Worm (Caenorhabditis elegans) whole organism, L1 larva: ENCODE measurements around the gene lelo-4.

Experiments used
- C16A3.4 ChIP-seq: fragments of 150-350 bp; optimal IDR thresholded peaks from 2 replicates; lab custom pipeline; 2014; ENCODE audit warnings: missing biosample characterization, missing genetic modification characterization
- C34B4.2 ChIP-seq: sonication (generic microtip); optimal IDR thresholded peaks from 2 replicates; lab custom pipeline; 2017; ENCODE audit warnings: mild to moderate bottlenecking, missing genetic modification characterization, missing compliant biosample characterization
- Y116A8C.19 ChIP-seq: sonication (generic microtip); optimal IDR thresholded peaks from 2 replicates; lab custom pipeline; 2016; ENCODE audit warnings: missing compliant biosample characterization, missing genetic modification characterization, borderline replicate concordance
- blmp-1 ChIP-seq: fragments of 150-350 bp; optimal IDR thresholded peaks from 2 replicates; lab custom pipeline; 2014; ENCODE audit warnings: missing biosample characterization, missing genetic modification characterization
- dpl-1 ChIP-seq, 3 experiments: fragments of 150-350 bp in 2 of 3; sonication (generic microtip) in 1 of 3; optimal IDR thresholded peaks; 2 replicates each; lab custom pipeline; 2014 to 2017; ENCODE audit warnings: missing biosample characterization in 3 of 3, missing genetic modification characterization in 3 of 3, missing genetic modification reagents in 3 of 3
- efl-1 ChIP-seq, 4 experiments: fragments of 150-350 bp; optimal IDR thresholded peaks in 3 of 4; peaks in 1 of 4; 1 replicate in 1 of 4; 2 replicates in 3 of 4; lab custom pipeline; 2014; ENCODE audit warnings: missing biosample characterization in 2 of 4, missing genetic modification characterization in 2 of 4, missing genetic modification reagents in 2 of 4
- efl-3 ChIP-seq: fragments of 200-800 bp; sonication (Bioruptor generic); optimal IDR thresholded peaks from 2 replicates; lab custom pipeline; 2018; ENCODE audit warnings: mild to moderate bottlenecking, missing genetic modification characterization, missing compliant biosample characterization
- fkh-10 ChIP-seq: sonication (generic microtip); optimal IDR thresholded peaks from 2 replicates; lab custom pipeline; 2017; ENCODE audit warnings: missing biosample characterization, missing genetic modification reagents, missing genetic modification characterization
- fkh-4 ChIP-seq: sonication (generic microtip); optimal IDR thresholded peaks from 2 replicates; lab custom pipeline; 2016; ENCODE audit warnings: missing compliant biosample characterization, missing genetic modification characterization, borderline replicate concordance
- fkh-8 ChIP-seq: sonication (generic microtip); optimal IDR thresholded peaks from 2 replicates; lab custom pipeline; 2016; ENCODE audit warnings: mild to moderate bottlenecking, missing genetic modification characterization, missing compliant biosample characterization
- hpl-2 ChIP-seq: fragments of 150-350 bp; optimal IDR thresholded peaks from 2 replicates; lab custom pipeline; 2014; ENCODE audit warnings: missing biosample characterization, missing genetic modification reagents, missing genetic modification characterization
- jun-1 ChIP-seq: fragments of 150-350 bp; optimal IDR thresholded peaks from 2 replicates; lab custom pipeline; 2014; ENCODE audit warnings: missing biosample characterization, missing genetic modification reagents, missing genetic modification characterization
- lin-14 ChIP-seq: fragments of 200-800 bp; sonication (Bioruptor generic); optimal IDR thresholded peaks from 2 replicates; lab custom pipeline; 2018; ENCODE audit warnings: mild to moderate bottlenecking, missing genetic modification characterization, moderate library complexity, missing compliant biosample characterization
- lir-3 ChIP-seq: sonication (generic microtip); optimal IDR thresholded peaks from 2 replicates; lab custom pipeline; 2016; ENCODE audit warnings: mild to moderate bottlenecking, missing genetic modification characterization, moderate library complexity, missing compliant biosample characterization; ENCODE audit not compliant: poor library complexity
- lsy-2 ChIP-seq, 2 experiments: fragments of 150-350 bp; optimal IDR thresholded peaks; 2 replicates each; lab custom pipeline; 2014; ENCODE audit warnings: missing biosample characterization in 2 of 2, missing genetic modification characterization in 2 of 2
- nhr-11 ChIP-seq: fragments of 150-350 bp; optimal IDR thresholded peaks from 2 replicates; lab custom pipeline; 2014; ENCODE audit warnings: missing biosample characterization, missing genetic modification characterization
- nhr-71 ChIP-seq: sonication (generic microtip); optimal IDR thresholded peaks from 2 replicates; lab custom pipeline; 2016; ENCODE audit warnings: mild to moderate bottlenecking, missing genetic modification characterization, moderate library complexity, missing compliant biosample characterization
- nhr-85 ChIP-seq: sonication (generic microtip); peaks from one replicate; lab custom pipeline; 2016; ENCODE audit warnings: missing genetic modification characterization, inconsistent platforms, missing compliant biosample characterization
- skn-1 ChIP-seq: fragments of 150-350 bp; optimal IDR thresholded peaks from 2 replicates; lab custom pipeline; 2014; ENCODE audit warnings: missing biosample characterization, missing genetic modification characterization
- snu-23 ChIP-seq: sonication (generic microtip); optimal IDR thresholded peaks from 2 replicates; lab custom pipeline; 2016; ENCODE audit warnings: missing genetic modification characterization, missing compliant biosample characterization
- sox-4 ChIP-seq: sonication (generic microtip); optimal IDR thresholded peaks from 2 replicates; lab custom pipeline; 2016; ENCODE audit warnings: missing genetic modification characterization, missing compliant biosample characterization
- sptf-1 ChIP-seq: fragments of 150-350 bp; optimal IDR thresholded peaks from 2 replicates; lab custom pipeline; 2014; ENCODE audit warnings: missing biosample characterization, missing genetic modification characterization
- swsn-7 ChIP-seq: sonication (generic microtip); optimal IDR thresholded peaks from 2 replicates; lab custom pipeline; 2016; ENCODE audit warnings: missing genetic modification characterization, missing compliant biosample characterization
- tbx-2 ChIP-seq: sonication (generic microtip); optimal IDR thresholded peaks from 2 replicates; lab custom pipeline; 2016; ENCODE audit warnings: missing genetic modification characterization, missing compliant biosample characterization
- tlp-1 ChIP-seq: fragments of 150-350 bp; optimal IDR thresholded peaks from 2 replicates; lab custom pipeline; 2014; ENCODE audit warnings: missing biosample characterization, missing genetic modification characterization
- unc-30 ChIP-seq: sonication (generic microtip); optimal IDR thresholded peaks from 2 replicates; lab custom pipeline; 2017; ENCODE audit warnings: missing biosample characterization, missing genetic modification characterization
- unc-62 ChIP-seq: fragments of 150-350 bp; optimal IDR thresholded peaks from 2 replicates; lab custom pipeline; 2014; ENCODE audit warnings: missing biosample characterization, missing genetic modification reagents, missing genetic modification characterization
- zag-1 ChIP-seq: fragments of 150-350 bp; optimal IDR thresholded peaks from 2 replicates; lab custom pipeline; 2014; ENCODE audit warnings: missing biosample characterization, missing genetic modification characterization
- zip-4 ChIP-seq: fragments of 200-800 bp; sonication (Bioruptor generic); optimal IDR thresholded peaks from 2 replicates; lab custom pipeline; 2018; ENCODE audit warnings: mild to moderate bottlenecking, missing genetic modification characterization, moderate library complexity, missing compliant biosample characterization
- ztf-4 ChIP-seq: fragments of 150-350 bp; optimal IDR thresholded peaks from 2 replicates; lab custom pipeline; 2014; ENCODE audit warnings: missing biosample characterization, missing genetic modification characterization

lelo-4 gene

DNA sequence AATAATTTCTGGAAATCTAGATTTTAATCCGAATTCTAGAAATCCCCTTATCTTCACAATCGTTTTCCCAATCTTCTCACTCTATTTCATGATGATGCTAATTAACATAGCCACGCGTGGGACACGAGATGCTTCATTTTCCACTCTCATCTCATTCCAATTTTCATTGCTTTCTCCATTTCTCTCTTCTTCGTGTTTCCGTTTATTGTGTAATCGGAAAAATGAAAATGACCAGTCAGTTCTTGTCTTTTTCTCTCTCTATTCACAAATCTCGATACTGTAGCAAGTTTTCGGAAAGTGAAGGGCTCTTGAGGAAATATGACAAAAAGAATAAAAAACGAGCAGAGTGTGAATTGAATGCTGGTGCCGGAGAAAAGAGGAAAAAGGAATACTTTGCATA is 10.2 kb upstream of the lelo-4 start:
- TF ChIP-seq lir-3 (tag; lab: Kevin White, UChicago), result no peak
- TF ChIP-seq Y116A8C.19 (tag; lab: Kevin White, UChicago), result no peak
- no peak for TF ChIP-seq nhr-11 (tag; lab: Kevin White, UChicago)
- no peak for TF ChIP-seq fkh-4 (tag; lab: Kevin White, UChicago)
- no peak for TF ChIP-seq fkh-8 (tag; lab: Kevin White, UChicago)
- TF ChIP-seq blmp-1 (tag; lab: Kevin White, UChicago), result peak; percentile 93
- TF ChIP-seq swsn-7, result no peak
- TF ChIP-seq C34B4.2, result no peak
- peak; percentile 55 for TF ChIP-seq lin-14
- TF ChIP-seq nhr-85, result peak; percentile 15

DNA sequence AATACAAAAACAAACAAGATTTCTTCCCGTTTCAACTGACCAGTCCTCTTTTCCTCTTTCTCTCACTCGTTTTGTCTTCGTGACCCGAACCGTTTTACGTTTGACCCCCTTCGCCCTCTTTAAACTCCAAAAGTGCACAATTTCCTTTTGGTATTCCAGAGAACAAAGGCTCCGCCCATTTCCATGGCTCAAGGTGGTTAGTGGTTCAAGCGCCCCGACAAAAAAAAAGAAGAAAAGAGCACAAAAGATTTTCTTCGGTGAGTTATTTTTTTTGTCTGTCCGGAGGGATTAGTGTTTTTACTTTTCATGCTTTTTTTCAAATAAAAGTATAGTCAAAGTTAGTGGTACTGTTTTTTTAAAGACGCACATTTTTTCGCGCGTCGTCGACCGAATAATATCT is 7.2 kb upstream of the lelo-4 start, which contains the start of gene osta-2:
TSS of gene osta-2 (plus strand) at position 160 of the 400 bp plus-strand sequence.
- TF ChIP-seq lir-3 (tag; lab: Kevin White, UChicago) (no peak), zip-4 (no peak), blmp-1 (tag; lab: Kevin White, UChicago) (peak; percentile 12), lsy-2 (tag; optimal IDR thresholded peaks at IDR 0.05; lab: Kevin White, UChicago) (no peak), lin-14 (peak; percentile 27)
- TF ChIP-seq, all 84 proteins: peak for 2

- TF ChIP-seq lin-14 (peak; percentile 77), dpl-1 (GFP tag; optimal IDR thresholded peaks at IDR 0.05; lab: Kevin White, UChicago) (no peak), fkh-4 (tag; lab: Kevin White, UChicago) (no peak), tbx-2 (tag; lab: Kevin White, UChicago) (peak; percentile 42), fkh-10 (GFP tag; lab: Kevin White, UChicago) (peak; percentile 90), jun-1 (tag; lab: Kevin White, UChicago) (no peak), nhr-71 (tag; lab: Kevin White, UChicago) (peak; percentile 4), efl-3 (GFP tag; lab: Kevin White, UChicago) (no peak), hpl-2 (GFP tag; lab: Kevin White, UChicago) (no peak)
Observed at ce11 chrII:5708154-5708553, 6.6 kb upstream of the lelo-4 start.

DNA sequence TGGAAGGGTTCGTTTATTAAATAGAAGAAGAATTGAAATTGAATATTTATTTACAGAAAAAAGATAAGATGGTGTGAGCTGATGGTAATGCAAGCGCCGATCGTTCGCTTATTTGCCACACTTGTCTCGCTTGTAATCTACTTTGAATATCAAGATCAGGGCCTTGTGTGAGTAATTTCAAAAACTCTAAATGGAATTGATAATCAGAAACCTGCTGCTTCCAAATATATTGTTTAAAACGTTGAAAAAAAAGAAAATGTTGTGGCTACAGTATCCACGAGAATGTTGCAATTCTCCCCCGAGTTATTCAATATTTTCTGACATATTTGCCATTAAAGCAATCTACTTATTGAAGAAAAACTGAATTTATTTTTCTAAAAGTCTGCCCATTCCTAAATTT is 3.9 kb upstream of the lelo-4 start:
- TF ChIP-seq skn-1 (tag; lab: Kevin White, UChicago), result no peak
- TF ChIP-seq efl-1 (optimal IDR thresholded peaks at IDR 0.05; lab: Kevin White, UChicago), result no peak
- TF ChIP-seq efl-1 (GFP tag; optimal IDR thresholded peaks at IDR 0.05 in 1 of 2; lab: Kevin White, UChicago), result peak in 1 of 2 experiments; percentile 81

DNA sequence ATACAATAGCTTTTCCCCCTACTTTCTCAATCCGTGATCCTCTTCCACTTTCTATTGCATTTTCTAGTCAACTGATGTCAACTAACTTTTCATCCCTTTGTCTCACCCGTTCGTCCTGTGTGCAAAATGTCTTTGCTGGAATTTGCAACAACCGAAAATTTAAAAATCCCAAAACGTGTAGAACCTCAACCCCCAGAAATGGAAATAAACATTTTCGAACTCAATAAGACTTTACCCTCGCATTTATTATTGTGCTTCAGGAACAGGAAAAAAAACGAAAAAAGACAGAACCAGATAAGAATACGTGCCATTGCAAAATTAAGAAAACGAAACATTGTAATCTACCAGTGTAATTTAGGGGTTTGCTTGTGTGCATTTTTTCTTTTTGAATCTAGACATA is 2.6 kb upstream of the lelo-4 start:
- no peak for TF ChIP-seq zag-1 (tag; lab: Kevin White, UChicago)
- no peak for TF ChIP-seq tlp-1 (tag; lab: Kevin White, UChicago)
- no peak for TF ChIP-seq sox-4
- TF ChIP-seq snu-23 (GFP tag; lab: Kevin White, UChicago), result peak; percentile 3
- TF ChIP-seq nhr-85, result no peak
- TF ChIP-seq fkh-8 (tag; lab: Kevin White, UChicago), result no peak

DNA sequence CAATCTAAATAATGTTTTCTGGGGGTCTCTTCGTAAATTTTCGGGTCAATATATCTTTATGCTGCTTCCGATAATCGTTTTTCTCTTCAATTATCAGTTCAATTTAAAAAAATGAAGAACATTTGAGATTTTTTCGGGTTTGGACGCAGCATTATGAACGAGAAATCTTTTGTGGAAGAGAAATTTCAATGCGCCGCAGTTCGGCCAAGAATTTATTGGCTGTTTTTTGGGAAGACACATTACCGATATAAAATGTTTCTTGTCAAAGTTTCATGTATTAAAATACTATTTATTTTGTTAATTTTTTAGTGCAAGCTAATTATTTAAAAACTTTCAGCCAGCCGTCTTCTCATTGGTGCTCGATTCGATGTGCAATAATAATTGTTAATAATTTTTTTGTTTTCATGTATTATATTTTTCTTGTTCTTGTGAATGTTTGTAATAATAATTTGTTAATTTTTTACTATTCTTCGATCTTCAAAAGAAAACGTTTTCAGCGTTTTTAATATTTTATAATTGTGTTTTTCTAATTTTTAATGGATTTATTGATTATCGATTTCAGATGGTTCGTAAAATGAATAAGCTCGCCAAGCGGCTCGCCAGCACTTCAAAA is 1.1 kb downstream of the lelo-4 start, which contains the start of the genes C18A3.10 and C18A3.3:
TSS of gene C18A3.10 (minus strand) at position 101 of the 613 bp plus-strand sequence.
TSS of gene C18A3.3 (plus strand) at position 563 of the 613 bp plus-strand sequence.
- TF ChIP-seq sptf-1 (tag; lab: Kevin White, UChicago), result no peak
- TF ChIP-seq dpl-1 (GFP tag; optimal IDR thresholded peaks at IDR 0.05; lab: Kevin White, UChicago), result peak in 1 of 3 experiments; percentile 14
- no peak for TF ChIP-seq ztf-4 (tag; lab: Kevin White, UChicago)
- no peak for TF ChIP-seq efl-1 (optimal IDR thresholded peaks at IDR 0.05; lab: Kevin White, UChicago)
- peak in 1 of 2 experiments; percentile 7 for TF ChIP-seq efl-1 (GFP tag; optimal IDR thresholded peaks at IDR 0.05 in 1 of 2; lab: Kevin White, UChicago)
- no peak for TF ChIP-seq unc-62 (GFP tag; lab: Kevin White, UChicago)
- no peak for TF ChIP-seq C16A3.4 (tag; lab: Kevin White, UChicago)
- no peak for TF ChIP-seq lir-3 (tag; lab: Kevin White, UChicago)
- TF ChIP-seq unc-30 (tag; lab: Kevin White, UChicago), result no peak
